Worm (Caenorhabditis elegans) whole organism, early embryonic: ENCODE measurements around the gene unc-46.

Experiments
- B0310.2 ChIP-seq: sonication (generic microtip); optimal IDR thresholded peaks from 2 replicates; lab custom pipeline; 2016; ENCODE audit warnings: mild to moderate bottlenecking, missing genetic modification characterization, missing compliant biosample characterization
- F13C5.2 ChIP-seq: sonication (generic microtip); optimal IDR thresholded peaks from 2 replicates; lab custom pipeline; 2017; ENCODE audit warnings: mild to moderate bottlenecking, missing genetic modification characterization, inconsistent platforms, missing compliant biosample characterization
- aly-1 ChIP-seq: sonication (generic microtip); optimal IDR thresholded peaks from 2 replicates; lab custom pipeline; 2016; ENCODE audit warnings: missing genetic modification characterization, missing compliant biosample characterization
- ama-1 ChIP-seq: fragments of 150-350 bp; optimal IDR thresholded peaks from 2 replicates; lab custom pipeline; 2014
- ceh-13 ChIP-seq: fragments of 200-800 bp; sonication (Bioruptor generic); optimal IDR thresholded peaks from 2 replicates; lab custom pipeline; 2018; ENCODE audit warnings: mild to moderate bottlenecking, missing genetic modification characterization, missing compliant biosample characterization
- ceh-36 ChIP-seq: sonication (generic microtip); optimal IDR thresholded peaks from 2 replicates; lab custom pipeline; 2016; ENCODE audit warnings: missing genetic modification characterization, inconsistent platforms, missing compliant biosample characterization
- ets-7 ChIP-seq: sonication (generic microtip); optimal IDR thresholded peaks from 2 replicates; lab custom pipeline; 2016; ENCODE audit warnings: missing genotype, missing genetic modification characterization, missing compliant biosample characterization
- flt-1 ChIP-seq: fragments of 200-800 bp; sonication (Bioruptor generic); IDR thresholded peaks from 2 replicates; pipeline ENCODE4 v1.3.6; 2022; ENCODE audit warnings: missing genetic modification characterization, missing compliant biosample characterization
- hmbx-1 ChIP-seq: sonication (generic microtip); optimal IDR thresholded peaks from 2 replicates; lab custom pipeline; 2016; ENCODE audit warnings: mild to moderate bottlenecking, missing genetic modification characterization, missing compliant biosample characterization
- hmg-4 ChIP-seq: fragments of 200-800 bp; sonication (Bioruptor generic); optimal IDR thresholded peaks from 2 replicates; lab custom pipeline; 2018; ENCODE audit warnings: mild to moderate bottlenecking, missing genetic modification characterization, missing compliant biosample characterization
- hnd-1 ChIP-seq: sonication (generic microtip); optimal IDR thresholded peaks from 2 replicates; lab custom pipeline; 2016; ENCODE audit warnings: missing genetic modification characterization, missing compliant biosample characterization
- pes-1 ChIP-seq: fragments of 200-800 bp; sonication (Bioruptor generic); IDR thresholded peaks from 2 replicates; pipeline ENCODE4 v1.3.6; 2022; ENCODE audit warnings: missing genetic modification reagents, missing genetic modification characterization, missing compliant biosample characterization
- scrt-1 ChIP-seq: fragments of 200-800 bp; sonication (Bioruptor generic); IDR thresholded peaks from 2 replicates; pipeline ENCODE4 v1.3.6; 2022; ENCODE audit warnings: missing genetic modification characterization, missing compliant biosample characterization
- sea-1 ChIP-seq: fragments of 200-800 bp; sonication (Bioruptor generic); conservative IDR thresholded peaks from 2 replicates; pipeline ENCODE4 v1.3.6; 2022; ENCODE audit warnings: missing genetic modification characterization, missing compliant biosample characterization
- tbx-11 ChIP-seq: fragments of 200-800 bp; sonication (Bioruptor generic); IDR thresholded peaks from 2 replicates; pipeline ENCODE4 v1.3.6; 2022; ENCODE audit warnings: missing genetic modification characterization, missing compliant biosample characterization
- tbx-37 ChIP-seq: fragments of 200-800 bp; sonication (Bioruptor generic); conservative IDR thresholded peaks from 2 replicates; pipeline ENCODE4 v1.3.6; 2022; ENCODE audit warnings: missing genetic modification reagents, missing genetic modification characterization, missing compliant biosample characterization
- tra-4 ChIP-seq: sonication (generic microtip); optimal IDR thresholded peaks from 2 replicates; lab custom pipeline; 2017; ENCODE audit warnings: missing genetic modification characterization, missing compliant biosample characterization

Gene unc-46

ce11 chrV:5102017-5102416, 3.2 kb upstream of the unc-46 start, which contains the start of gene srab-1:
Gene srab-1, minus strand, starts transcription at chrV:5102117.
- TF ChIP-seq flt-1 (GFP tag; lab: Robert Waterston, UW): no peak
- no peak for TF ChIP-seq scrt-1
- no peak for TF ChIP-seq hnd-1 (tag; lab: Kevin White, UChicago)
- TF ChIP-seq ceh-13 (GFP tag; lab: Kevin White, UChicago): no peak
- TF ChIP-seq ceh-36 (tag; lab: Kevin White, UChicago): no peak
- no peak for TF ChIP-seq aly-1 (tag; lab: Kevin White, UChicago)
- TF ChIP-seq ets-7 (tag; lab: Kevin White, UChicago): no peak
- TF ChIP-seq hmg-4 (GFP tag; lab: Kevin White, UChicago): no peak

ce11 chrV:5097035-5097434, 1.8 kb downstream of the unc-46 start, which contains the start of gene C04F5.2:
Gene C04F5.2, minus strand, starts transcription at chrV:5097135.
- TF ChIP-seq hnd-1 (tag; lab: Kevin White, UChicago) (no peak), ets-7 (tag; lab: Kevin White, UChicago) (no peak), F13C5.2 (tag; lab: Kevin White, UChicago) (no peak), flt-1 (GFP tag; lab: Robert Waterston, UW) (no peak)

- TF ChIP-seq pes-1 (no peak), tbx-11 (GFP tag; lab: Robert Waterston, UW) (no peak), B0310.2 (tag; lab: Kevin White, UChicago) (no peak), ama-1 (lab: Kevin White, UChicago) (no peak)
Measured at ce11 chrV:5090386-5090785, 8.4 kb downstream of the unc-46 start.

- TF ChIP-seq tra-4 (tag; lab: Kevin White, UChicago) (no peak), sea-1 (GFP tag; lab: Robert Waterston, UW) (no peak), F13C5.2 (tag; lab: Kevin White, UChicago) (no peak), ceh-13 (GFP tag; lab: Kevin White, UChicago) (no peak), flt-1 (GFP tag; lab: Robert Waterston, UW) (no peak), tbx-37 (GFP tag; lab: Robert Waterston, UW) (no peak), hnd-1 (tag; lab: Kevin White, UChicago) (no peak), ama-1 (lab: Kevin White, UChicago) (no peak), ceh-36 (tag; lab: Kevin White, UChicago) (no peak), B0310.2 (tag; lab: Kevin White, UChicago) (no peak), tbx-11 (GFP tag; lab: Robert Waterston, UW) (no peak), aly-1 (tag; lab: Kevin White, UChicago) (no peak), scrt-1 (no peak), hmbx-1 (tag; lab: Kevin White, UChicago) (no peak), pes-1 (no peak), hmg-4 (GFP tag; lab: Kevin White, UChicago) (no peak), ets-7 (tag; lab: Kevin White, UChicago) (no peak)
Measured at ce11 chrV:5089497-5090134, 9.2 kb downstream of the unc-46 start, which contains the start of gene glb-32. Gene glb-32, minus strand, starts transcription at chrV:5089547.

ce11 chrV:5088311-5088710, 10.5 kb downstream of the unc-46 start:
- no peak for TF ChIP-seq tbx-37 (GFP tag; lab: Robert Waterston, UW)
- TF ChIP-seq scrt-1: no peak
- TF ChIP-seq hnd-1 (tag; lab: Kevin White, UChicago): no peak
- no peak for TF ChIP-seq tra-4 (tag; lab: Kevin White, UChicago)
- TF ChIP-seq pes-1: no peak
- TF ChIP-seq ets-7 (tag; lab: Kevin White, UChicago): no peak
- no peak for TF ChIP-seq ama-1 (lab: Kevin White, UChicago)
- TF ChIP-seq hmbx-1 (tag; lab: Kevin White, UChicago): no peak
- TF ChIP-seq flt-1 (GFP tag; lab: Robert Waterston, UW): no peak
- TF ChIP-seq aly-1 (tag; lab: Kevin White, UChicago): no peak
- no peak for TF ChIP-seq tbx-11 (GFP tag; lab: Robert Waterston, UW)
- TF ChIP-seq ceh-13 (GFP tag; lab: Kevin White, UChicago): no peak
- no peak for TF ChIP-seq ceh-36 (tag; lab: Kevin White, UChicago)
- no peak for TF ChIP-seq hmg-4 (GFP tag; lab: Kevin White, UChicago)
- no peak for TF ChIP-seq B0310.2 (tag; lab: Kevin White, UChicago)
- no peak for TF ChIP-seq sea-1 (GFP tag; lab: Robert Waterston, UW)
- no peak for TF ChIP-seq F13C5.2 (tag; lab: Kevin White, UChicago)

- TF ChIP-seq aly-1 (tag; lab: Kevin White, UChicago) (no peak), F13C5.2 (tag; lab: Kevin White, UChicago) (no peak), ama-1 (lab: Kevin White, UChicago) (no peak), tbx-37 (GFP tag; lab: Robert Waterston, UW) (no peak), flt-1 (GFP tag; lab: Robert Waterston, UW) (no peak), sea-1 (GFP tag; lab: Robert Waterston, UW) (no peak), B0310.2 (tag; lab: Kevin White, UChicago) (no peak)
Measured at ce11 chrV:5086919-5087404, 11.9 kb downstream of the unc-46 start, which contains the start of gene Y58A7A.5. Gene Y58A7A.5, minus strand, starts transcription at chrV:5086969.

- TF ChIP-seq B0310.2 (tag; lab: Kevin White, UChicago): no peak
- no peak for TF ChIP-seq aly-1 (tag; lab: Kevin White, UChicago)
- no peak for TF ChIP-seq hmg-4 (GFP tag; lab: Kevin White, UChicago)
- TF ChIP-seq hmbx-1 (tag; lab: Kevin White, UChicago): no peak
- TF ChIP-seq tbx-11 (GFP tag; lab: Robert Waterston, UW): no peak
- no peak for TF ChIP-seq ama-1 (lab: Kevin White, UChicago)
- no peak for TF ChIP-seq F13C5.2 (tag; lab: Kevin White, UChicago)
- no peak for TF ChIP-seq ets-7 (tag; lab: Kevin White, UChicago)
- TF ChIP-seq ceh-36 (tag; lab: Kevin White, UChicago): no peak
- no peak for TF ChIP-seq scrt-1
- TF ChIP-seq hnd-1 (tag; lab: Kevin White, UChicago): no peak
- no peak for TF ChIP-seq pes-1
- no peak for TF ChIP-seq tbx-37 (GFP tag; lab: Robert Waterston, UW)
- no peak for TF ChIP-seq tra-4 (tag; lab: Kevin White, UChicago)
- no peak for TF ChIP-seq ceh-13 (GFP tag; lab: Kevin White, UChicago)
Measured at ce11 chrV:5084957-5085465, 13.8 kb downstream of the unc-46 start, which contains the start of gene Y58A7A.4. Gene Y58A7A.4, minus strand, starts transcription at chrV:5085007.
